Worm (Caenorhabditis elegans) whole organism, early embryonic: ENCODE measurements around the gene H06I04.3.

Experiments used
- B0310.2 ChIP-seq: sonication (generic microtip); optimal IDR thresholded peaks from 2 replicates; lab custom pipeline; 2016; ENCODE audit warnings: mild to moderate bottlenecking, missing genetic modification characterization, missing compliant biosample characterization
- F13C5.2 ChIP-seq: sonication (generic microtip); optimal IDR thresholded peaks from 2 replicates; lab custom pipeline; 2017; ENCODE audit warnings: mild to moderate bottlenecking, missing genetic modification characterization, inconsistent platforms, missing compliant biosample characterization
- aly-1 ChIP-seq: sonication (generic microtip); optimal IDR thresholded peaks from 2 replicates; lab custom pipeline; 2016; ENCODE audit warnings: missing genetic modification characterization, missing compliant biosample characterization
- ama-1 ChIP-seq: fragments of 150-350 bp; optimal IDR thresholded peaks from 2 replicates; lab custom pipeline; 2014
- ceh-13 ChIP-seq: fragments of 200-800 bp; sonication (Bioruptor generic); optimal IDR thresholded peaks from 2 replicates; lab custom pipeline; 2018; ENCODE audit warnings: mild to moderate bottlenecking, missing genetic modification characterization, missing compliant biosample characterization
- ceh-36 ChIP-seq: sonication (generic microtip); optimal IDR thresholded peaks from 2 replicates; lab custom pipeline; 2016; ENCODE audit warnings: missing genetic modification characterization, inconsistent platforms, missing compliant biosample characterization
- ets-7 ChIP-seq: sonication (generic microtip); optimal IDR thresholded peaks from 2 replicates; lab custom pipeline; 2016; ENCODE audit warnings: missing genotype, missing genetic modification characterization, missing compliant biosample characterization
- flt-1 ChIP-seq: fragments of 200-800 bp; sonication (Bioruptor generic); IDR thresholded peaks from 2 replicates; pipeline ENCODE4 v1.3.6; 2022; ENCODE audit warnings: missing genetic modification characterization, missing compliant biosample characterization
- hmbx-1 ChIP-seq: sonication (generic microtip); optimal IDR thresholded peaks from 2 replicates; lab custom pipeline; 2016; ENCODE audit warnings: mild to moderate bottlenecking, missing genetic modification characterization, missing compliant biosample characterization
- hmg-4 ChIP-seq: fragments of 200-800 bp; sonication (Bioruptor generic); optimal IDR thresholded peaks from 2 replicates; lab custom pipeline; 2018; ENCODE audit warnings: mild to moderate bottlenecking, missing genetic modification characterization, missing compliant biosample characterization
- hnd-1 ChIP-seq: sonication (generic microtip); optimal IDR thresholded peaks from 2 replicates; lab custom pipeline; 2016; ENCODE audit warnings: missing genetic modification characterization, missing compliant biosample characterization
- pes-1 ChIP-seq: fragments of 200-800 bp; sonication (Bioruptor generic); IDR thresholded peaks from 2 replicates; pipeline ENCODE4 v1.3.6; 2022; ENCODE audit warnings: missing genetic modification reagents, missing genetic modification characterization, missing compliant biosample characterization
- scrt-1 ChIP-seq: fragments of 200-800 bp; sonication (Bioruptor generic); IDR thresholded peaks from 2 replicates; pipeline ENCODE4 v1.3.6; 2022; ENCODE audit warnings: missing genetic modification characterization, missing compliant biosample characterization
- sea-1 ChIP-seq: fragments of 200-800 bp; sonication (Bioruptor generic); conservative IDR thresholded peaks from 2 replicates; pipeline ENCODE4 v1.3.6; 2022; ENCODE audit warnings: missing genetic modification characterization, missing compliant biosample characterization
- tbx-11 ChIP-seq: fragments of 200-800 bp; sonication (Bioruptor generic); IDR thresholded peaks from 2 replicates; pipeline ENCODE4 v1.3.6; 2022; ENCODE audit warnings: missing genetic modification characterization, missing compliant biosample characterization
- tbx-37 ChIP-seq: fragments of 200-800 bp; sonication (Bioruptor generic); conservative IDR thresholded peaks from 2 replicates; pipeline ENCODE4 v1.3.6; 2022; ENCODE audit warnings: missing genetic modification reagents, missing genetic modification characterization, missing compliant biosample characterization
- tra-4 ChIP-seq: sonication (generic microtip); optimal IDR thresholded peaks from 2 replicates; lab custom pipeline; 2017; ENCODE audit warnings: missing genetic modification characterization, missing compliant biosample characterization

The H06I04.3 gene

ce11 chrIII:3086471-3086870 lies 16.1 kb downstream of the H06I04.3 start, which contains the start of gene sft-1:
Gene sft-1 (plus strand): TSS chrIII:3086671.
- TF ChIP-seq hmg-4 (GFP tag; lab: Kevin White, UChicago) (no peak), pes-1 (no peak), tbx-37 (GFP tag; lab: Robert Waterston, UW) (no peak), aly-1 (tag; lab: Kevin White, UChicago) (no peak), hmbx-1 (no peak), B0310.2 (no peak), tbx-11 (no peak), tra-4 (tag; lab: Kevin White, UChicago) (no peak), ceh-36 (tag; lab: Kevin White, UChicago) (no peak), ceh-13 (GFP tag; lab: Kevin White, UChicago) (no peak), ama-1 (lab: Kevin White, UChicago) (no peak), flt-1 (GFP tag; lab: Robert Waterston, UW) (no peak), scrt-1 (no peak)

ce11 chrIII:3091572-3091971 lies 21.2 kb downstream of the H06I04.3 start, which contains the start of gene ccep-135:
Gene ccep-135 (plus strand): TSS chrIII:3091872.
- no peak for TF ChIP-seq flt-1 (GFP tag; lab: Robert Waterston, UW)
- TF ChIP-seq hnd-1 (tag; lab: Kevin White, UChicago): no peak
- TF ChIP-seq sea-1 (GFP tag; lab: Robert Waterston, UW): no peak
- TF ChIP-seq tbx-37 (GFP tag; lab: Robert Waterston, UW): no peak
- TF ChIP-seq B0310.2: no peak
- no peak for TF ChIP-seq pes-1
- TF ChIP-seq ceh-13 (GFP tag; lab: Kevin White, UChicago): no peak
- TF ChIP-seq aly-1 (tag; lab: Kevin White, UChicago): no peak
- no peak for TF ChIP-seq hmbx-1
- TF ChIP-seq ama-1 (lab: Kevin White, UChicago): no peak
- TF ChIP-seq tra-4 (tag; lab: Kevin White, UChicago): no peak
- no peak for TF ChIP-seq hmg-4 (GFP tag; lab: Kevin White, UChicago)
- TF ChIP-seq tbx-11: no peak
- TF ChIP-seq scrt-1: no peak
- TF ChIP-seq ceh-36 (tag; lab: Kevin White, UChicago): no peak
- no peak for TF ChIP-seq ets-7 (tag; lab: Kevin White, UChicago)
- no peak for TF ChIP-seq F13C5.2 (tag; lab: Kevin White, UChicago)

- no peak for TF ChIP-seq ceh-13 (GFP tag; lab: Kevin White, UChicago)
These were observed 24.4 kb downstream of the H06I04.3 start for ce11 chrIII:3094694-3095093.

- TF ChIP-seq F13C5.2 (tag; lab: Kevin White, UChicago) (no peak), tra-4 (tag; lab: Kevin White, UChicago) (no peak), ets-7 (tag; lab: Kevin White, UChicago) (no peak), ceh-36 (tag; lab: Kevin White, UChicago) (no peak), B0310.2 (no peak), aly-1 (tag; lab: Kevin White, UChicago) (no peak), scrt-1 (no peak), ama-1 (lab: Kevin White, UChicago) (no peak), hmg-4 (GFP tag; lab: Kevin White, UChicago) (no peak), ceh-13 (GFP tag; lab: Kevin White, UChicago) (no peak), hnd-1 (tag; lab: Kevin White, UChicago) (no peak), hmbx-1 (no peak), sea-1 (GFP tag; lab: Robert Waterston, UW) (no peak), pes-1 (no peak), tbx-37 (GFP tag; lab: Robert Waterston, UW) (no peak), flt-1 (GFP tag; lab: Robert Waterston, UW) (no peak)
These were observed 25.8 kb downstream of the H06I04.3 start for ce11 chrIII:3096091-3096490.

- no peak for TF ChIP-seq hmbx-1
- TF ChIP-seq sea-1 (GFP tag; lab: Robert Waterston, UW): no peak
- TF ChIP-seq scrt-1: no peak
- no peak for TF ChIP-seq flt-1 (GFP tag; lab: Robert Waterston, UW)
- TF ChIP-seq hmg-4 (GFP tag; lab: Kevin White, UChicago): no peak
- TF ChIP-seq ets-7 (tag; lab: Kevin White, UChicago): no peak
- TF ChIP-seq aly-1 (tag; lab: Kevin White, UChicago): no peak
- TF ChIP-seq tbx-11: no peak
- no peak for TF ChIP-seq B0310.2
- TF ChIP-seq tra-4 (tag; lab: Kevin White, UChicago): no peak
- no peak for TF ChIP-seq ceh-36 (tag; lab: Kevin White, UChicago)
- TF ChIP-seq hnd-1 (tag; lab: Kevin White, UChicago): no peak
- no peak for TF ChIP-seq pes-1
- TF ChIP-seq ama-1 (lab: Kevin White, UChicago): no peak
- no peak for TF ChIP-seq F13C5.2 (tag; lab: Kevin White, UChicago)
- no peak for TF ChIP-seq ceh-13 (GFP tag; lab: Kevin White, UChicago)
- TF ChIP-seq tbx-37 (GFP tag; lab: Robert Waterston, UW): no peak
These were observed 29.1 kb downstream of the H06I04.3 start for ce11 chrIII:3099407-3099806.

- TF ChIP-seq hmbx-1 (no peak), ceh-13 (GFP tag; lab: Kevin White, UChicago) (no peak), ceh-36 (tag; lab: Kevin White, UChicago) (no peak), B0310.2 (no peak), tra-4 (tag; lab: Kevin White, UChicago) (no peak), scrt-1 (no peak), tbx-37 (GFP tag; lab: Robert Waterston, UW) (no peak), aly-1 (tag; lab: Kevin White, UChicago) (no peak), hnd-1 (tag; lab: Kevin White, UChicago) (no peak), ama-1 (lab: Kevin White, UChicago) (no peak), F13C5.2 (tag; lab: Kevin White, UChicago) (no peak), flt-1 (GFP tag; lab: Robert Waterston, UW) (no peak), sea-1 (GFP tag; lab: Robert Waterston, UW) (no peak), pes-1 (no peak), ets-7 (tag; lab: Kevin White, UChicago) (no peak), hmg-4 (GFP tag; lab: Kevin White, UChicago) (no peak), tbx-11 (no peak)
These were observed 29.8 kb downstream of the H06I04.3 start for ce11 chrIII:3100124-3100523.
